Worm (Caenorhabditis elegans): Measurements from ENCODE around the gene Y22D7AL.4.

The Y22D7AL.4 gene

ce11 chrIII:1680393-1680792 is 54.0 kb downstream of the Y22D7AL.4 start:
- no peak for TF ChIP-seq elt-1 (tag; optimal IDR thresholded peaks at IDR 0.05; ENCODE audit: borderline replicate concordance, insufficient read depth)
- no peak for TF ChIP-seq drap-1 (GFP tag; optimal IDR thresholded peaks at IDR 0.05)
- TF ChIP-seq mab-5 (tag; optimal IDR thresholded peaks at IDR 0.05) = no peak
- TF ChIP-seq blmp-1 (tag; optimal IDR thresholded peaks at IDR 0.05) = no peak
- no peak for TF ChIP-seq mep-1 (tag; optimal IDR thresholded peaks at IDR 0.05)
- TF ChIP-seq sptf-1 (tag; optimal IDR thresholded peaks at IDR 0.05) = no peak
- no peak for TF ChIP-seq ceh-83 (GFP tag; optimal IDR thresholded peaks at IDR 0.05)
- no peak for TF ChIP-seq unc-120 (tag; optimal IDR thresholded peaks at IDR 0.05; ENCODE audit: poor library complexity, severe bottlenecking)
- TF ChIP-seq nhr-2 (tag; optimal IDR thresholded peaks at IDR 0.05) = no peak
- no peak for TF ChIP-seq pha-4 (tag; optimal IDR thresholded peaks at IDR 0.05)
- no peak for TF ChIP-seq elt-3 (tag; optimal IDR thresholded peaks at IDR 0.05)

- no peak for TF ChIP-seq sem-2 (GFP tag; optimal IDR thresholded peaks at IDR 0.05)
- no peak for TF ChIP-seq M03D4.4 (tag; optimal IDR thresholded peaks at IDR 0.05)
- no peak for TF ChIP-seq zip-8 (tag; optimal IDR thresholded peaks at IDR 0.05)
- no peak for TF ChIP-seq snpc-4 (tag; optimal IDR thresholded peaks at IDR 0.05)
- TF ChIP-seq nhr-237 (tag; optimal IDR thresholded peaks at IDR 0.05) = peak; percentile 74
- no peak for TF ChIP-seq ceh-43 (GFP tag; optimal IDR thresholded peaks at IDR 0.05)
- peak; percentile 79 for TF ChIP-seq mab-5 (tag; optimal IDR thresholded peaks at IDR 0.05)
- peak; percentile 13 for TF ChIP-seq pha-4 (tag; optimal IDR thresholded peaks at IDR 0.05)
- TF ChIP-seq nhr-76 (tag; optimal IDR thresholded peaks at IDR 0.05) = no peak
- TF ChIP-seq ceh-83 (GFP tag; optimal IDR thresholded peaks at IDR 0.05) = no peak
- TF ChIP-seq ztf-11 (tag; optimal IDR thresholded peaks at IDR 0.05) = no peak
- TF ChIP-seq tbx-8 (GFP tag; optimal IDR thresholded peaks at IDR 0.05) = no peak
- no peak for TF ChIP-seq ces-1 (GFP tag; optimal IDR thresholded peaks at IDR 0.05)
- peak; percentile 10 for TF ChIP-seq hlh-1 (tag; optimal IDR thresholded peaks at IDR 0.05)
- no peak for TF ChIP-seq bed-3 (GFP tag; optimal IDR thresholded peaks at IDR 0.05)
- peak; percentile 3 for TF ChIP-seq cnd-1 (tag; optimal IDR thresholded peaks at IDR 0.05)
- no peak for TF ChIP-seq nhr-12 (tag; optimal IDR thresholded peaks at IDR 0.05)
- TF ChIP-seq lsy-2 (tag; optimal IDR thresholded peaks at IDR 0.05) = no peak
- no peak for TF ChIP-seq elt-1 (tag; optimal IDR thresholded peaks at IDR 0.05; ENCODE audit: borderline replicate concordance, insufficient read depth)
- TF ChIP-seq nhr-2 (tag; optimal IDR thresholded peaks at IDR 0.05) = no peak
- no peak for TF ChIP-seq lin-13 (tag; optimal IDR thresholded peaks at IDR 0.05)
- no peak for TF ChIP-seq sptf-1 (tag; optimal IDR thresholded peaks at IDR 0.05)
- TF ChIP-seq drap-1 (GFP tag; optimal IDR thresholded peaks at IDR 0.05) = peak; percentile 36
- no peak for TF ChIP-seq flh-1 (GFP tag; optimal IDR thresholded peaks at IDR 0.05)
- TF ChIP-seq unc-39 (tag; optimal IDR thresholded peaks at IDR 0.05) = no peak
- no peak for TF ChIP-seq mep-1 (tag; optimal IDR thresholded peaks at IDR 0.05)
- no peak for TF ChIP-seq lin-32 (GFP tag; optimal IDR thresholded peaks at IDR 0.05)
- TF ChIP-seq elt-3 (tag; optimal IDR thresholded peaks at IDR 0.05) = peak; percentile 90
- TF ChIP-seq nhr-28 (tag; optimal IDR thresholded peaks at IDR 0.05) = peak; percentile 8
- no peak for TF ChIP-seq ceh-39 (tag; optimal IDR thresholded peaks at IDR 0.05)
- no peak for TF ChIP-seq blmp-1 (tag; optimal IDR thresholded peaks at IDR 0.05)
- no peak for TF ChIP-seq mls-2 (tag; optimal IDR thresholded peaks at IDR 0.05)
- TF ChIP-seq unc-120 (tag; optimal IDR thresholded peaks at IDR 0.05; ENCODE audit: poor library complexity, severe bottlenecking) = peak; percentile 18
- peak; percentile 16 for TF ChIP-seq unc-62 (GFP tag; optimal IDR thresholded peaks at IDR 0.05)
- no peak for TF ChIP-seq ham-2 (GFP tag; optimal IDR thresholded peaks at IDR 0.05)
These were observed 54.6 kb downstream of the Y22D7AL.4 start for ce11 chrIII:1680996-1681395.

- TF ChIP-seq ceh-83 (GFP tag; optimal IDR thresholded peaks at IDR 0.05) = no peak
- TF ChIP-seq sem-2 (GFP tag; optimal IDR thresholded peaks at IDR 0.05) = no peak
- TF ChIP-seq hlh-1 (tag; optimal IDR thresholded peaks at IDR 0.05) = no peak
- no peak for TF ChIP-seq ztf-11 (tag; optimal IDR thresholded peaks at IDR 0.05)
- no peak for TF ChIP-seq M03D4.4 (tag; optimal IDR thresholded peaks at IDR 0.05)
- TF ChIP-seq snpc-4 (tag; optimal IDR thresholded peaks at IDR 0.05) = no peak
- no peak for TF ChIP-seq ces-1 (GFP tag; optimal IDR thresholded peaks at IDR 0.05)
- no peak for TF ChIP-seq cnd-1 (tag; optimal IDR thresholded peaks at IDR 0.05)
- peak; percentile 86 for TF ChIP-seq elt-3 (tag; optimal IDR thresholded peaks at IDR 0.05)
- TF ChIP-seq nhr-12 (tag; optimal IDR thresholded peaks at IDR 0.05) = no peak
- TF ChIP-seq zip-8 (tag; optimal IDR thresholded peaks at IDR 0.05) = no peak
- TF ChIP-seq lin-13 (tag; optimal IDR thresholded peaks at IDR 0.05) = no peak
- TF ChIP-seq unc-120 (tag; optimal IDR thresholded peaks at IDR 0.05; ENCODE audit: poor library complexity, severe bottlenecking) = peak; percentile 10
These were observed 55.8 kb downstream of the Y22D7AL.4 start for ce11 chrIII:1682262-1682661.

Measured in whole organism, mixed stage, embryonic.